Worm (Caenorhabditis elegans): ENCODE results near the gene cgh-1.
A peak's percentile ranks its signal among the peaks of the same experiment; 100 is the strongest.

cgh-1 gene

ce11 chrIII:7497782-7498266 is at the start of gene cgh-1:
cgh-1 (minus strand) TSS chrIII:7497832.
- TF ChIP-seq Y53G8AR.9 (GFP tag; conservative IDR thresholded peaks at IDR 0.05) (no peak), nhr-27 (tag; optimal IDR thresholded peaks at IDR 0.05) (no peak), ets-4 (GFP tag; optimal IDR thresholded peaks at IDR 0.05) (no peak), ztf-6 (GFP tag; IDR thresholded peaks at IDR 0.05) (no peak), hrde-1 (tag; optimal IDR thresholded peaks at IDR 0.05; ENCODE audit: borderline replicate concordance) (no peak), nhr-120 (GFP tag; IDR thresholded peaks at IDR 0.05) (no peak), F33H1.4 (GFP tag; IDR thresholded peaks at IDR 0.05) (no peak), D2030.7 (GFP tag; IDR thresholded peaks at IDR 0.05) (0 out of 2 replicates have a peak, but pooled peaks have one; percentile 12), aptf-3 (GFP tag; IDR thresholded peaks at IDR 0.05) (0 out of 2 replicates have a peak, but pooled peaks have one; percentile 12), dpff-1 (tag; optimal IDR thresholded peaks at IDR 0.05) (no peak), ceh-91 (GFP tag; IDR thresholded peaks at IDR 0.05) (no peak), madf-3 (GFP tag; IDR thresholded peaks at IDR 0.05) (peak; percentile 69; the same call in 1 of the 2 replicates), madf-6 (GFP tag; IDR thresholded peaks at IDR 0.05) (no peak; the same call in 1 of the 2 replicates), tbp1 (GFP tag; optimal IDR thresholded peaks at IDR 0.05) (peak; percentile 15), attf-6 (GFP tag; IDR thresholded peaks at IDR 0.05) (no peak; the same call in 1 of the 2 replicates), lsl-1 (GFP tag; optimal IDR thresholded peaks at IDR 0.05) (peak; percentile 7), B0336.3 (GFP tag; IDR thresholded peaks at IDR 0.05) (peak; percentile 50; the same call in 1 of the 2 replicates), lag-1 (GFP tag; IDR thresholded peaks at IDR 0.05) (no peak), K11D2.4 (GFP tag; IDR thresholded peaks at IDR 0.05) (no peak), hsf-1 (GFP tag; IDR thresholded peaks at IDR 0.05) (no peak), lin-54 (GFP tag; optimal IDR thresholded peaks at IDR 0.05) (peak; percentile 27), nhr-80 (tag; optimal IDR thresholded peaks at IDR 0.05) (no peak), ceh-40 (GFP tag; IDR thresholded peaks at IDR 0.05) (peak; percentile 28; the same call in 1 of the 2 replicates), F57C9.4 (tag; optimal IDR thresholded peaks at IDR 0.05) (no peak), pha-4 (tag; optimal IDR thresholded peaks at IDR 0.05) (no peak), somi-1 (GFP tag; optimal IDR thresholded peaks at IDR 0.05) (no peak), pbrm-1 (GFP tag; IDR thresholded peaks at IDR 0.05) (0 out of 2 replicates have a peak, but pooled peaks have one; percentile 15), efl-1 (GFP tag; optimal IDR thresholded peaks at IDR 0.05) (no peak), nfya-2 (GFP tag; IDR thresholded peaks at IDR 0.05) (no peak), bed-1 (GFP tag; IDR thresholded peaks at IDR 0.05) (no peak), madf-10 (tag; optimal IDR thresholded peaks at IDR 0.05) (no peak), ceh-27 (GFP tag; optimal IDR thresholded peaks at IDR 0.05) (no peak), F52B5.7 (tag; optimal IDR thresholded peaks at IDR 0.05) (no peak), unc-62 (GFP tag; optimal IDR thresholded peaks at IDR 0.05) (no peak), nfyb-1 (GFP tag; IDR thresholded peaks at IDR 0.05) (peak; percentile 15; the same call in 1 of the 2 replicates)

ce11 chrIII:7545189-7545588 is 47.6 kb upstream of the cgh-1 start:
- TF ChIP-seq ztf-22 (GFP tag; optimal IDR thresholded peaks at IDR 0.05) (no peak), aptf-2 (GFP tag; conservative IDR thresholded peaks at IDR 0.05) (no peak), D2030.7 (GFP tag; IDR thresholded peaks at IDR 0.05) (no peak), B0336.3 (GFP tag; IDR thresholded peaks at IDR 0.05) (no peak), nhr-90 (tag; optimal IDR thresholded peaks at IDR 0.05) (no peak), F49E8.2 (tag; optimal IDR thresholded peaks at IDR 0.05; ENCODE audit: insufficient read depth) (no peak), egl-44 (GFP tag; IDR thresholded peaks at IDR 0.05) (no peak), B0261.1 (tag; optimal IDR thresholded peaks at IDR 0.05) (no peak), hrde-1 (tag; optimal IDR thresholded peaks at IDR 0.05; ENCODE audit: borderline replicate concordance) (no peak), hlh-12 (tag; optimal IDR thresholded peaks at IDR 0.05) (no peak)
